Worm (Caenorhabditis elegans) whole organism, midembryonic: ENCODE data around the gene droe-4.

ENCODE experiments used
- T22C8.4 ChIP-seq: fragments of 200-800 bp; sonication (Bioruptor generic); IDR thresholded peaks from 2 replicates; pipeline ENCODE4 v1.3.6; 2022; ENCODE audit warnings: missing genetic modification characterization, missing compliant biosample characterization
- cog-1 ChIP-seq: sonication (generic microtip); optimal IDR thresholded peaks from 2 replicates; lab custom pipeline; 2016; ENCODE audit warnings: missing genetic modification characterization, missing compliant biosample characterization
- flt-1 ChIP-seq: fragments of 200-800 bp; sonication (Bioruptor generic); IDR thresholded peaks from 2 replicates; pipeline ENCODE4 v1.3.6; 2022; ENCODE audit warnings: missing genetic modification characterization, missing compliant biosample characterization
- klf-2 ChIP-seq: fragments of 200-800 bp; sonication (Bioruptor generic); conservative IDR thresholded peaks from 2 replicates; pipeline ENCODE4 v1.3.6; 2022; ENCODE audit warnings: missing genetic modification reagents, missing genetic modification characterization, missing compliant biosample characterization
- med-1 ChIP-seq: sonication (generic microtip); optimal IDR thresholded peaks from 2 replicates; lab custom pipeline; 2017; ENCODE audit warnings: missing genetic modification characterization, mild to moderate bottlenecking, missing compliant biosample characterization, antibody characterized with exemption, missing genetic modification reagents; ENCODE audit not compliant: insufficient read depth
- ref-1 ChIP-seq: fragments of 200-800 bp; sonication (Bioruptor generic); conservative IDR thresholded peaks from 2 replicates; pipeline ENCODE4 v1.3.6; 2022; ENCODE audit warnings: missing genetic modification reagents, missing genetic modification characterization, missing compliant biosample characterization
- tab-1 ChIP-seq: fragments of 200-800 bp; sonication (Bioruptor generic); IDR thresholded peaks from 2 replicates; pipeline ENCODE4 v1.3.6; 2022; ENCODE audit warnings: missing genetic modification characterization, missing compliant biosample characterization
- ztf-23 ChIP-seq: fragments of 200-800 bp; sonication (Bioruptor generic); IDR thresholded peaks from 2 replicates; pipeline ENCODE4 v1.3.6; 2022; ENCODE audit warnings: missing genetic modification reagents, missing genetic modification characterization, missing compliant biosample characterization
- ztf-29 ChIP-seq: fragments of 200-800 bp; sonication (Bioruptor generic); IDR thresholded peaks from 2 replicates; pipeline ENCODE4 v1.3.6; 2022; ENCODE audit warnings: missing genetic modification reagents, missing genetic modification characterization, missing compliant biosample characterization

droe-4 gene

ce11 chrV:13992485-13992884 lies at the start of gene droe-4:
Gene droe-4, plus strand, starts transcription at chrV:13992656.
- TF ChIP-seq ztf-23 (GFP tag; lab: Robert Waterston, UW), result no peak
- TF ChIP-seq ref-1 (GFP tag; lab: Robert Waterston, UW), result no peak
- TF ChIP-seq med-1, result no peak

ce11 chrV:13946385-13947019 lies 46.0 kb upstream of the droe-4 start, which contains the start of the genes srx-10 and clec-226:
Gene srx-10, minus strand, starts transcription at chrV:13946485.
Gene clec-226, plus strand, starts transcription at chrV:13946969.
- TF ChIP-seq ztf-29, result no peak
- TF ChIP-seq cog-1 (tag; lab: Kevin White, UChicago), result no peak
- TF ChIP-seq klf-2 (GFP tag; lab: Robert Waterston, UW), result no peak
- no peak for TF ChIP-seq T22C8.4
- no peak for TF ChIP-seq flt-1 (GFP tag; lab: Robert Waterston, UW)
- no peak for TF ChIP-seq med-1
- no peak for TF ChIP-seq tab-1
- no peak for TF ChIP-seq ztf-23 (GFP tag; lab: Robert Waterston, UW)
- TF ChIP-seq ref-1 (GFP tag; lab: Robert Waterston, UW), result no peak

ce11 chrV:13949010-13949409 lies 43.4 kb upstream of the droe-4 start, which contains the start of gene R10D12.6:
Gene R10D12.6, plus strand, starts transcription at chrV:13949310.
- no peak for TF ChIP-seq tab-1

DNA sequence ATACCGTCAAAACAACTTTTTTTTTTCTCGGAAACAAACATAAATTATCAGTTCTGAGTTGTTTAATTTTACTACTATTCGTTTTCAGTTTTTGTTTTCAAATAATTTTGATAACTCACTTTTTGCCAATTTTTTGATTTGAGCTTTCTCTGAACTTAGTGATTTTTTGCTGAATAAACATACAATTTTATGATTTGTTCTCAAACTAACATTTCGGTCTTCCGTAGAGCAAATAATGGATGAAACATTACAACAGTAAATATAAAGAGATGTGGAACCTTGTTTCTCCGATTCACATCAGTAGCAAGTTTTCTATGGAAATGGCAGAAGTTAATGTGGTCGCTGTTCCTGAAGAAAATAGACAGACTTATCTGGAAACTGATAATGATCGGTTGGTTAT lies 42.7 kb upstream of the droe-4 start, which contains the start of gene R10D12.7:
Gene R10D12.7, plus strand, starts transcription at position 301 of the 400 bp plus-strand sequence.
- TF ChIP-seq flt-1 (GFP tag; lab: Robert Waterston, UW) (no peak), tab-1 (no peak), ztf-29 (no peak), klf-2 (GFP tag; lab: Robert Waterston, UW) (no peak), ztf-23 (GFP tag; lab: Robert Waterston, UW) (no peak), med-1 (no peak), ref-1 (GFP tag; lab: Robert Waterston, UW) (no peak)

DNA sequence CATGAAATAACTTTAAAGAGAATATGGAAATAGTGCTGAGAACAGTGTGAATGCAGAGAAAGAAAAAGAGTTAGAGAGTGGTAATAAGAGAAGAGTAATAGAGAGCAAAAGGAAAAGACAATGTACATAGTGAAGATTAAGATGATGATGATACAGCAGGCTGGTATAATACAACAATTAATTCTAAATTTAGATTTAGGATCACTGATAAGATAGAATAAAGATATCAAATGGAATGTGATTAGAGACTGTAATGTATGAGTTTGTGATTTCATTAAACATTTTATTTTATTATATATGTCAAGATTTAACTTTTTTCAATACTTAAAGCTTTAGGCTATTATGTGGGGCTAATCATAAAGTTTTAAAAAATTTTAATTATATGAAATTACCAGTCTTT lies 39.3 kb upstream of the droe-4 start, which contains the start of gene R10D12.8:
Gene R10D12.8, minus strand, starts transcription at position 101 of the 400 bp plus-strand sequence.
- TF ChIP-seq ztf-23 (GFP tag; lab: Robert Waterston, UW) (no peak), ztf-29 (no peak), ref-1 (GFP tag; lab: Robert Waterston, UW) (no peak), klf-2 (GFP tag; lab: Robert Waterston, UW) (no peak), cog-1 (tag; lab: Kevin White, UChicago) (no peak), med-1 (no peak), flt-1 (GFP tag; lab: Robert Waterston, UW) (no peak), tab-1 (no peak), T22C8.4 (no peak)

ce11 chrV:13954056-13954455 lies 38.4 kb upstream of the droe-4 start, which contains the start of gene swt-6:
Gene swt-6, plus strand, starts transcription at chrV:13954356.
- TF ChIP-seq med-1 (no peak), ref-1 (GFP tag; lab: Robert Waterston, UW) (no peak), tab-1 (no peak), cog-1 (tag; lab: Kevin White, UChicago) (no peak), ztf-29 (no peak), ztf-23 (GFP tag; lab: Robert Waterston, UW) (no peak), T22C8.4 (no peak), klf-2 (GFP tag; lab: Robert Waterston, UW) (no peak), flt-1 (GFP tag; lab: Robert Waterston, UW) (no peak)

- TF ChIP-seq ref-1 (GFP tag; lab: Robert Waterston, UW) (no peak), tab-1 (no peak), klf-2 (GFP tag; lab: Robert Waterston, UW) (no peak), flt-1 (GFP tag; lab: Robert Waterston, UW) (no peak)
These were observed 36.9 kb upstream of the droe-4 start for ce11 chrV:13955370-13956089.

DNA sequence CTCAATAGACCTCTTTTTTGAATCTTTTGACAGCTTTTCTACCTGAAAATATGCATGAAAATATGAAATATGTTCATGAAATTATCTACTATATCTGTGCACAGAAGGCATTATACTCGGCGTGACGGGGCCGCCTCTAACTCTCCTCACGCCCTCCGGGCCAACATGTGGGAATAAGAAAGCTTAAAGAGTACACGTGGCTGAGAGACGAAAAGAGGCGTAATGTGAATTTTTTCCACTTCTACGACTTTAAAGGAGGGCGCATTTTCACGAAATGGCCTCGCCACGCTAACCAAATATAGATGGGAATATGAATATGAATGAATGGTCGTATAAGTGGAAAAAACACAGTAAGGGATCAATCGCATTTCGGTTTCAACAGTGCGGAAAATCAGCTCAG lies 34.8 kb upstream of the droe-4 start:
- TF ChIP-seq ref-1 (GFP tag; lab: Robert Waterston, UW) (no peak), tab-1 (no peak), ztf-29 (no peak), med-1 (no peak), klf-2 (GFP tag; lab: Robert Waterston, UW) (no peak), T22C8.4 (no peak), flt-1 (GFP tag; lab: Robert Waterston, UW) (no peak), ztf-23 (GFP tag; lab: Robert Waterston, UW) (no peak), cog-1 (tag; lab: Kevin White, UChicago) (no peak)

DNA sequence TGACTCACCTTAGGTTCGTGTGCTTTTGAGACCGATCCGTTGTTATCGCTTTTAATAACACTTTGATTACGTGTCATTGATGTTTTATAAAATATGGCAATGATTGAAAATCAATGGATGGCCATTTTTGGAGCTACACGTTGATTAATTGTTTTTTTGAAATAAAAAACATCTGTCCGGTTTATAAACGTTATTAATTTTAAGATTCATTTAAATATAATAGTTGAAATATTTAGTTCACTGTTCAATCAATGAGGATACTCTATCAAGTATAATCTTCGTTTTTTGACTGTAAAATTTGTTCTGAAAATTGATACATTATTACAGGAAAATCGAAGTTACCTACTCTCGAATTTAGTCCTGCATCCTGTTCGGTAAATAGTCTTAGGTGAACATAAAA lies 34.2 kb upstream of the droe-4 start, which contains the start of gene R10D12.10:
Gene R10D12.10, minus strand, starts transcription at position 101 of the 400 bp plus-strand sequence.
- TF ChIP-seq med-1 (no peak), cog-1 (tag; lab: Kevin White, UChicago) (no peak), ref-1 (GFP tag; lab: Robert Waterston, UW) (no peak), tab-1 (no peak), ztf-29 (no peak), T22C8.4 (no peak), ztf-23 (GFP tag; lab: Robert Waterston, UW) (no peak), flt-1 (GFP tag; lab: Robert Waterston, UW) (no peak), klf-2 (GFP tag; lab: Robert Waterston, UW) (no peak)

- TF ChIP-seq ref-1 (GFP tag; lab: Robert Waterston, UW) (no peak), ztf-23 (GFP tag; lab: Robert Waterston, UW) (no peak)
These were observed 31.5 kb upstream of the droe-4 start, which contains the start of gene srh-24 for ce11 chrV:13960916-13961315. Gene srh-24, minus strand, starts transcription at chrV:13961016.
